Worm (Caenorhabditis elegans): ENCODE data around the gene C15C7.4.

Gene C15C7.4

DNA sequence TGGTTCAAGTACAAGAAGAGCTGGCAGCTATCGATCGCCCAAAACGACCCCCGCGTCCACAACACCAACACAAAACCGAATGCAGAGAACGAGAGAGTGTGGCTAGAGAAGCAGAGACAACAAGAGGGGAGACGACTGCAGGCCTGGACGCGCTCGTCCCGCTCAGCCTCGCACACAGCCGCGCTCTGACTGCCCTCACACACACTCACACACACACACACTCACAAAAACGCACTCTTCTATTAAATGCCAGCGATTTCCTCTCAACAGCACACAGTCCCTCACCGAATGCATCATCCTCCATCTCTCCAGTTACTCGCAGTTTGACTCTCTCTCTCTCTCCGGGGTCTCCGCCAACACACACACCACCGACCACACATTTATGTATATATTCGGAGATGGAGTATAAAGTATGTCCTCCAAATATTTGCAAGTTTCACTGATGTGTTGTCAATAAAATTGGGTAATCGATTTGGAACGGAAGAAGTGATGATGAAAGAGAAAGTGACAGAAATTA is 17.7 kb upstream of the C15C7.4 start:
- TF ChIP-seq ceh-2 (tag; optimal IDR thresholded peaks at IDR 0.05) (peak; percentile 82), ceh-45 (GFP tag; IDR thresholded peaks at IDR 0.05) (no peak), ceh-6 (GFP tag; optimal IDR thresholded peaks at IDR 0.05) (peak; percentile 52), hlh-6 (tag; optimal IDR thresholded peaks at IDR 0.05) (peak; percentile 80), pqm-1 (tag; optimal IDR thresholded peaks at IDR 0.05) (peak; percentile 51), unc-86 (tag; optimal IDR thresholded peaks at IDR 0.05) (peak; percentile 52), ztf-16 (tag; optimal IDR thresholded peaks at IDR 0.05) (peak; percentile 33), ceh-14 (tag; optimal IDR thresholded peaks at IDR 0.05) (peak; percentile 75), ceh-30 (tag; optimal IDR thresholded peaks at IDR 0.05) (no peak), lin-11 (tag; optimal IDR thresholded peaks at IDR 0.05) (no peak), ceh-31 (tag; optimal IDR thresholded peaks at IDR 0.05) (peak; percentile 99), che-1 (tag; optimal IDR thresholded peaks at IDR 0.05) (peak; percentile 55), ceh-22 (tag; optimal IDR thresholded peaks at IDR 0.05) (peak; percentile 90), ceh-9 (tag; optimal IDR thresholded peaks at IDR 0.05) (no peak), eyg-1 (tag; optimal IDR thresholded peaks at IDR 0.05) (peak; percentile 59), C38D4.7 (GFP tag; optimal IDR thresholded peaks at IDR 0.05) (no peak), odd-2 (tag; optimal IDR thresholded peaks at IDR 0.05) (no peak), K02D7.2 (tag; optimal IDR thresholded peaks at IDR 0.05) (no peak), pax-1 (tag; optimal IDR thresholded peaks at IDR 0.05) (no peak), hlh-15 (tag; optimal IDR thresholded peaks at IDR 0.05) (no peak), sdc-2 (tag; optimal IDR thresholded peaks at IDR 0.05) (peak; percentile 88), tbx-7 (tag; optimal IDR thresholded peaks at IDR 0.05) (peak; percentile 46), sox-2 (GFP tag; IDR thresholded peaks at IDR 0.05) (peak; percentile 16; the same call in 1 of the 2 replicates), nhr-11 (tag; optimal IDR thresholded peaks at IDR 0.05) (no peak), pha-4 (tag; optimal IDR thresholded peaks at IDR 0.05) (no peak), nfya-1 (tag; optimal IDR thresholded peaks at IDR 0.05) (peak; percentile 97), mec-3 (tag; optimal IDR thresholded peaks at IDR 0.05; ENCODE audit: borderline replicate concordance) (no peak), hlh-30 (tag; optimal IDR thresholded peaks at IDR 0.05; ENCODE audit: insufficient read depth) (peak; percentile 84), ttx-3 (tag; optimal IDR thresholded peaks at IDR 0.05) (no peak), ama-1 (optimal IDR thresholded peaks at IDR 0.05) (peak; percentile 33), ceh-24 (tag; optimal IDR thresholded peaks at IDR 0.05) (no peak), zip-5 (tag; optimal IDR thresholded peaks at IDR 0.05) (no peak), gmeb-2 (tag; optimal IDR thresholded peaks at IDR 0.05) (peak; percentile 17), ceh-19 (GFP tag; optimal IDR thresholded peaks at IDR 0.05) (peak; percentile 84), sox-4 (tag; optimal IDR thresholded peaks at IDR 0.05) (peak; percentile 74), nhr-232 (tag; optimal IDR thresholded peaks at IDR 0.05) (peak; percentile 16), C08G9.2 (tag; optimal IDR thresholded peaks at IDR 0.05) (peak; percentile 47), fkh-6 (tag; optimal IDR thresholded peaks at IDR 0.05) (peak; percentile 56), pat-9 (tag; optimal IDR thresholded peaks at IDR 0.05) (peak; percentile 62), pros-1 (tag; optimal IDR thresholded peaks at IDR 0.05) (peak; percentile 93), npax-4 (tag; optimal IDR thresholded peaks at IDR 0.05) (no peak), hlh-13 (GFP tag; optimal IDR thresholded peaks at IDR 0.05) (no peak), T23F11.4 (GFP tag; optimal IDR thresholded peaks at IDR 0.05) (peak; percentile 72), K09A11.1 (tag; optimal IDR thresholded peaks at IDR 0.05; ENCODE audit: insufficient read depth) (peak; percentile 44), rnt-1 (tag; optimal IDR thresholded peaks at IDR 0.05) (peak; percentile 88), lim-6 (tag; optimal IDR thresholded peaks at IDR 0.05) (peak; percentile 65), elt-4 (tag; optimal IDR thresholded peaks at IDR 0.05) (no peak), ref-2 (tag; optimal IDR thresholded peaks at IDR 0.05) (peak; percentile 92), ahr-1 (tag; optimal IDR thresholded peaks at IDR 0.05) (no peak), ceh-48 (tag; optimal IDR thresholded peaks at IDR 0.05) (peak; percentile 65), ets-4 (tag; optimal IDR thresholded peaks at IDR 0.05) (peak; percentile 57), fax-1 (tag; optimal IDR thresholded peaks at IDR 0.05) (peak; percentile 43), dve-1 (tag; optimal IDR thresholded peaks at IDR 0.05) (peak; percentile 30)
